Worm (Caenorhabditis elegans) whole organism, late embryonic: ENCODE measurements around the gene ogr-2.
A peak's percentile ranks its signal among the peaks of the same experiment; 100 is the strongest.
"Not testable (repeated sequence)": the region's sequence is repeated elsewhere in the genome, so short reads cannot be mapped to it uniquely, and the experiment has no call there.

Experiments
- T23F11.4 ChIP-seq: fragments of 200-800 bp; sonication (Bioruptor generic); optimal IDR thresholded peaks from 2 replicates; lab custom pipeline; 2018; ENCODE audit warnings: mild to moderate bottlenecking, missing genetic modification characterization, missing compliant biosample characterization
- ahr-1 ChIP-seq: sonication (generic microtip); optimal IDR thresholded peaks from 2 replicates; lab custom pipeline; 2016; ENCODE audit warnings: missing genetic modification characterization, missing compliant biosample characterization
- ceh-14 ChIP-seq: sonication (generic microtip); optimal IDR thresholded peaks from 2 replicates; lab custom pipeline; 2016; ENCODE audit warnings: missing genotype, missing genetic modification characterization, missing compliant biosample characterization
- ceh-19 ChIP-seq: fragments of 200-800 bp; sonication (Bioruptor generic); optimal IDR thresholded peaks from 2 replicates; lab custom pipeline; 2018; ENCODE audit warnings: mild to moderate bottlenecking, missing genetic modification characterization, missing compliant biosample characterization
- ceh-2 ChIP-seq: sonication (generic microtip); optimal IDR thresholded peaks from 2 replicates; lab custom pipeline; 2016; ENCODE audit warnings: missing genotype, missing genetic modification characterization, missing compliant biosample characterization
- ceh-22 ChIP-seq: sonication (generic microtip); optimal IDR thresholded peaks from 2 replicates; lab custom pipeline; 2017; ENCODE audit warnings: missing biosample characterization, missing genetic modification characterization
- ceh-30 ChIP-seq: fragments of 150-350 bp; optimal IDR thresholded peaks from 2 replicates; lab custom pipeline; 2014; ENCODE audit warnings: missing biosample characterization, missing genetic modification characterization
- ceh-34 ChIP-seq: sonication (generic microtip); optimal IDR thresholded peaks from 2 replicates; lab custom pipeline; 2016; ENCODE audit warnings: mild to moderate bottlenecking, missing genetic modification characterization, missing compliant biosample characterization
- ceh-45 ChIP-seq: fragments of 200-800 bp; sonication (Bioruptor generic); IDR thresholded peaks from 2 replicates; pipeline ENCODE4 v1.3.6; 2022; ENCODE audit warnings: missing genetic modification reagents, missing genetic modification characterization, missing compliant biosample characterization
- ceh-48 ChIP-seq: sonication (generic microtip); optimal IDR thresholded peaks from 2 replicates; lab custom pipeline; 2016; ENCODE audit warnings: missing genetic modification characterization, inconsistent platforms, missing compliant biosample characterization
- dmd-4 ChIP-seq: sonication (generic microtip); optimal IDR thresholded peaks from 2 replicates; lab custom pipeline; 2016; ENCODE audit warnings: borderline replicate concordance, missing genetic modification characterization, missing compliant biosample characterization
- elt-2 ChIP-seq: sonication (generic microtip); optimal IDR thresholded peaks from 2 replicates; lab custom pipeline; 2016; ENCODE audit warnings: missing genetic modification reagents, missing genetic modification characterization, missing compliant biosample characterization
- ets-4 ChIP-seq: sonication (generic microtip); optimal IDR thresholded peaks from 2 replicates; lab custom pipeline; 2016; ENCODE audit warnings: missing genetic modification characterization, missing compliant biosample characterization
- eyg-1 ChIP-seq: sonication (generic microtip); optimal IDR thresholded peaks from 2 replicates; lab custom pipeline; 2016; ENCODE audit warnings: missing genotype, missing genetic modification characterization, missing compliant biosample characterization
- fkh-6 ChIP-seq: sonication (generic microtip); optimal IDR thresholded peaks from 2 replicates; lab custom pipeline; 2016; ENCODE audit warnings: missing genetic modification characterization, missing compliant biosample characterization
- gmeb-2 ChIP-seq: sonication (generic microtip); optimal IDR thresholded peaks from 2 replicates; lab custom pipeline; 2016; ENCODE audit warnings: missing genetic modification characterization, inconsistent platforms, missing compliant biosample characterization
- hlh-13 ChIP-seq: fragments of 200-800 bp; sonication (Bioruptor generic); optimal IDR thresholded peaks from 2 replicates; lab custom pipeline; 2018; ENCODE audit warnings: mild to moderate bottlenecking, missing genetic modification characterization, missing compliant biosample characterization
- hlh-15 ChIP-seq: sonication (generic microtip); optimal IDR thresholded peaks from 2 replicates; lab custom pipeline; 2016; ENCODE audit warnings: missing genetic modification characterization, missing compliant biosample characterization
- hlh-8 ChIP-seq: sonication (generic microtip); optimal IDR thresholded peaks from 2 replicates; lab custom pipeline; 2016; ENCODE audit warnings: missing genotype, missing genetic modification characterization, missing compliant biosample characterization
- madf-2 ChIP-seq: sonication (generic microtip); optimal IDR thresholded peaks from 2 replicates; lab custom pipeline; 2017; ENCODE audit warnings: missing genetic modification characterization, missing compliant biosample characterization
- npax-4 ChIP-seq: sonication (generic microtip); optimal IDR thresholded peaks from 2 replicates; lab custom pipeline; 2016; ENCODE audit warnings: missing genetic modification characterization, missing compliant biosample characterization
- pag-3 ChIP-seq: sonication (generic microtip); optimal IDR thresholded peaks from 2 replicates; lab custom pipeline; 2016; ENCODE audit warnings: missing compliant biosample characterization, missing genetic modification characterization, borderline replicate concordance
- pha-4 ChIP-seq: fragments of 150-350 bp; optimal IDR thresholded peaks from 2 replicates; lab custom pipeline; 2018; ENCODE audit warnings: missing biosample characterization, missing genetic modification reagents, missing genetic modification characterization
- pqm-1 ChIP-seq: sonication (generic microtip); optimal IDR thresholded peaks from 2 replicates; lab custom pipeline; 2016; ENCODE audit warnings: missing genetic modification characterization, missing compliant biosample characterization
- rnt-1 ChIP-seq: sonication (generic microtip); optimal IDR thresholded peaks from 2 replicates; lab custom pipeline; 2016; ENCODE audit warnings: missing genetic modification characterization, missing compliant biosample characterization
- sox-4 ChIP-seq: sonication (generic microtip); optimal IDR thresholded peaks from 2 replicates; lab custom pipeline; 2017; ENCODE audit warnings: mild to moderate bottlenecking, missing genetic modification characterization, inconsistent platforms, missing compliant biosample characterization
- tbx-2 ChIP-seq: sonication (generic microtip); optimal IDR thresholded peaks from 2 replicates; lab custom pipeline; 2016; ENCODE audit warnings: missing genetic modification characterization, missing compliant biosample characterization
- tbx-7 ChIP-seq: sonication (generic microtip); optimal IDR thresholded peaks from 2 replicates; lab custom pipeline; 2016; ENCODE audit warnings: missing genotype, missing genetic modification characterization, missing compliant biosample characterization
- unc-3 ChIP-seq, 2 experiments: fragments of 200-800 bp in 1 of 2; sonication (Bioruptor generic) in 1 of 2; sonication (generic microtip) in 1 of 2; conservative IDR thresholded peaks in 1 of 2; optimal IDR thresholded peaks in 1 of 2; 2 replicates each; pipeline versions ENCODE4 v1.3.6 to Lab custom; 2016 to 2022; ENCODE audit warnings: missing compliant biosample characterization in 2 of 2, missing genetic modification characterization in 2 of 2, missing genetic modification reagents in 1 of 2
- unc-42 ChIP-seq: sonication (generic microtip); optimal IDR thresholded peaks from 2 replicates; lab custom pipeline; 2016; ENCODE audit warnings: missing genotype, missing genetic modification characterization, missing compliant biosample characterization
- unc-55 ChIP-seq: sonication (generic microtip); optimal IDR thresholded peaks from 2 replicates; lab custom pipeline; 2017; ENCODE audit warnings: missing biosample characterization, missing genetic modification reagents, missing genetic modification characterization
- unc-86 ChIP-seq: sonication (generic microtip); optimal IDR thresholded peaks from 2 replicates; lab custom pipeline; 2016; ENCODE audit warnings: missing genetic modification characterization, missing compliant biosample characterization
- zip-5 ChIP-seq: sonication (generic microtip); optimal IDR thresholded peaks from 2 replicates; lab custom pipeline; 2016; ENCODE audit warnings: missing genetic modification characterization, missing compliant biosample characterization

Gene ogr-2

ce11 chrII:10040834-10041233, at the start of gene ogr-2:
TSS of gene ogr-2 (plus strand) at chrII:10041134.
- TF ChIP-seq unc-3 (GFP tag; conservative IDR thresholded peaks at IDR 0.05; lab: Robert Waterston, UW): no peak
- TF ChIP-seq unc-3 (tag; optimal IDR thresholded peaks at IDR 0.05; lab: Kevin White, UChicago): no peak
- TF ChIP-seq unc-86 (tag; lab: Kevin White, UChicago): no peak
- no peak for TF ChIP-seq ceh-14 (tag; lab: Kevin White, UChicago)
- no peak for TF ChIP-seq ceh-34
- no peak for TF ChIP-seq pag-3 (tag; lab: Kevin White, UChicago)
- TF ChIP-seq ceh-19: no peak
- no peak for TF ChIP-seq ceh-30 (tag; lab: Kevin White, UChicago)
- no peak for TF ChIP-seq hlh-8
- TF ChIP-seq fkh-6 (tag; lab: Kevin White, UChicago): no peak
- no peak for TF ChIP-seq sox-4 (tag; lab: Kevin White, UChicago)
- TF ChIP-seq zip-5 (tag; lab: Kevin White, UChicago): no peak
- no peak for TF ChIP-seq ceh-22
- TF ChIP-seq ceh-2 (tag; lab: Kevin White, UChicago): no peak
- no peak for TF ChIP-seq rnt-1 (tag; lab: Kevin White, UChicago)
- no peak for TF ChIP-seq tbx-7 (tag; lab: Kevin White, UChicago)

ce11 chrII:9992474-9992873, 48.5 kb upstream of the ogr-2 start:
- TF ChIP-seq unc-42 (peak; percentile 49), zip-5 (tag; lab: Kevin White, UChicago) (no peak), unc-55 (GFP tag; lab: Kevin White, UChicago) (no peak), ceh-14 (tag; lab: Kevin White, UChicago) (no peak), pag-3 (tag; lab: Kevin White, UChicago) (no peak), ahr-1 (tag; lab: Kevin White, UChicago) (no peak), ets-4 (no peak), madf-2 (tag; lab: Kevin White, UChicago) (no peak)

ce11 chrII:9994679-9995078, 46.3 kb upstream of the ogr-2 start:
- no peak for TF ChIP-seq ets-4

ce11 chrII:10001065-10001464, 39.9 kb upstream of the ogr-2 start, which contains the start of gene nlt-1:
TSS of gene nlt-1 (minus strand) at chrII:10001142.
- TF ChIP-seq gmeb-2 (tag; lab: Kevin White, UChicago) (no peak), dmd-4 (tag; lab: Kevin White, UChicago) (no peak), pqm-1 (tag; lab: Kevin White, UChicago) (peak; percentile 76), hlh-13 (GFP tag; lab: Kevin White, UChicago) (no peak), elt-2 (peak; percentile 90), ahr-1 (tag; lab: Kevin White, UChicago) (no peak)
- TF ChIP-seq, all 69 proteins: peak for 2

- TF ChIP-seq ceh-48 (tag; lab: Kevin White, UChicago) (no peak), tbx-7 (tag; lab: Kevin White, UChicago) (no peak), ceh-14 (tag; lab: Kevin White, UChicago) (no peak), T23F11.4 (GFP tag; lab: Kevin White, UChicago) (no peak), eyg-1 (no peak), hlh-15 (tag; lab: Kevin White, UChicago) (no peak), npax-4 (no peak), ceh-45 (GFP tag; lab: Robert Waterston, UW) (no peak), ceh-22 (no peak), hlh-8 (no peak)
These were observed 39.4 kb upstream of the ogr-2 start, which contains the start of gene ZK892.3 for ce11 chrII:10001546-10001945. TSS of gene ZK892.3 (plus strand) at chrII:10001846.

- not testable (repeated sequence) for TF ChIP-seq tbx-2; gmeb-2 (tag; lab: Kevin White, UChicago); pha-4 (tag; lab: Kevin White, UChicago)
These were observed 34.7 kb upstream of the ogr-2 start, which contains the start of gene ZK892.4 for ce11 chrII:10006266-10006665. TSS of gene ZK892.4 (plus strand) at chrII:10006566.
